Fruit fly (Drosophila melanogaster) whole organism, embryonic: ENCODE measurements around the gene CG17982.
A peak's percentile ranks its signal among the peaks of the same experiment; 100 is the strongest.

Experiments used
- Ada2b ChIP-seq: fragments of 200-800 bp; sonication (Bioruptor generic); IDR thresholded peaks from 2 replicates; pipeline ENCODE4 v1.3.6; 2022; ENCODE audit warnings: missing biosample characterization, missing genetic modification characterization
- Aef1 ChIP-seq: fragments of 200-800 bp; sonication (Bioruptor generic); IDR thresholded peaks from 3 replicates; pipeline ENCODE4 v1.3.6; 2022; ENCODE audit warnings: missing biosample characterization, missing genetic modification characterization
- Blimp-1 ChIP-seq: fragments of 200-800 bp; sonication (Bioruptor generic); optimal IDR thresholded peaks from 3 replicates; lab custom pipeline; 2018; ENCODE audit warnings: missing biosample characterization, missing genetic modification characterization, mild to moderate bottlenecking, moderate library complexity, missing genetic modification reagents
- CG10147 ChIP-seq: fragments of 200-800 bp; sonication (Bioruptor generic); optimal IDR thresholded peaks from 2 replicates; lab custom pipeline; 2019; ENCODE audit warnings: missing biosample characterization, mild to moderate bottlenecking, missing genetic modification characterization, moderate library complexity
- CG10267 ChIP-seq: fragments of 200-800 bp; sonication (Bioruptor generic); optimal IDR thresholded peaks from 2 replicates; lab custom pipeline; 2018; ENCODE audit warnings: missing biosample characterization, mild to moderate bottlenecking, missing genetic modification characterization, moderate library complexity
- CG10543 ChIP-seq: fragments of 200-800 bp; sonication (Bioruptor generic); optimal IDR thresholded peaks from 3 replicates; lab custom pipeline; 2017; ENCODE audit warnings: missing biosample characterization, mild to moderate bottlenecking, missing genetic modification characterization, moderate library complexity
- CG10565 ChIP-seq: fragments of 200-800 bp; sonication (Bioruptor generic); optimal IDR thresholded peaks from 3 replicates; lab custom pipeline; 2016; ENCODE audit warnings: missing biosample characterization, mild to moderate bottlenecking, missing genetic modification characterization
- CG10979 ChIP-seq: fragments of 200-800 bp; sonication (Bioruptor generic); optimal IDR thresholded peaks from 2 replicates; lab custom pipeline; 2018; ENCODE audit warnings: missing biosample characterization, mild to moderate bottlenecking, missing genetic modification characterization, moderate library complexity
- CG11560 ChIP-seq: fragments of 200-800 bp; sonication (Bioruptor generic); IDR thresholded peaks from 3 replicates; pipeline ENCODE4 v1.3.6; 2022; ENCODE audit warnings: missing biosample characterization, missing genetic modification characterization
- CG13424 ChIP-seq: fragments of 200-800 bp; sonication (Bioruptor generic); optimal IDR thresholded peaks from 2 replicates; lab custom pipeline; 2019; ENCODE audit warnings: missing biosample characterization, mild to moderate bottlenecking, missing genetic modification characterization, moderate library complexity
- CG13894 ChIP-seq: fragments of 200-800 bp; sonication (Bioruptor generic); optimal IDR thresholded peaks from 3 replicates; lab custom pipeline; 2018; ENCODE audit warnings: missing biosample characterization, mild to moderate bottlenecking, missing genetic modification characterization, moderate library complexity
- CG14050 ChIP-seq: fragments of 200-800 bp; sonication (Bioruptor generic); IDR thresholded peaks from 3 replicates; pipeline ENCODE4 v1.3.6; 2022; ENCODE audit warnings: missing biosample characterization, missing genetic modification characterization
- CG14710 ChIP-seq: fragments of 200-800 bp; sonication (Bioruptor generic); optimal IDR thresholded peaks from 3 replicates; lab custom pipeline; 2019; ENCODE audit warnings: missing biosample characterization, mild to moderate bottlenecking, missing genetic modification characterization, moderate library complexity
- CG1792 ChIP-seq: fragments of 200-800 bp; sonication (Bioruptor generic); optimal IDR thresholded peaks from 2 replicates; lab custom pipeline; 2016; ENCODE audit warnings: missing biosample characterization, missing genetic modification characterization
- CG2678 ChIP-seq: fragments of 200-800 bp; sonication (Bioruptor generic); optimal IDR thresholded peaks from 3 replicates; lab custom pipeline; 2019; ENCODE audit warnings: missing biosample characterization, mild to moderate bottlenecking, missing genetic modification characterization, moderate library complexity
- CG2712 ChIP-seq: fragments of 200-800 bp; optimal IDR thresholded peaks from 3 replicates; lab custom pipeline; 2019; ENCODE audit warnings: missing biosample characterization, mild to moderate bottlenecking, missing genetic modification characterization, moderate library complexity
- CG2875 ChIP-seq: fragments of 200-800 bp; sonication (Bioruptor generic); optimal IDR thresholded peaks from 2 replicates; lab custom pipeline; 2017; ENCODE audit warnings: missing biosample characterization, mild to moderate bottlenecking, missing genetic modification characterization, missing genetic modification reagents
- CG31224 ChIP-seq: fragments of 200-800 bp; sonication (Bioruptor generic); IDR thresholded peaks from 2 replicates; pipeline ENCODE4 v1.3.6; 2022; ENCODE audit warnings: missing biosample characterization, missing genetic modification characterization
- CG32532 ChIP-seq: fragments of 200-800 bp; sonication (Bioruptor generic); IDR thresholded peaks from 2 replicates; pipeline ENCODE4 v1.3.6; 2022; ENCODE audit warnings: missing biosample characterization, missing genetic modification characterization
- CG43689 ChIP-seq: fragments of 200-800 bp; sonication (Bioruptor generic); IDR thresholded peaks from 2 replicates; pipeline ENCODE4 v1.3.6; 2022; ENCODE audit warnings: missing biosample characterization, missing genetic modification characterization
- CG5245 ChIP-seq: fragments of 200-800 bp; sonication (Bioruptor generic); optimal IDR thresholded peaks from 3 replicates; lab custom pipeline; 2016; ENCODE audit warnings: missing biosample characterization, missing genetic modification characterization
- CG5953 ChIP-seq: fragments of 200-800 bp; sonication (Bioruptor generic); IDR thresholded peaks from 2 replicates; pipeline ENCODE4 v1.3.6; 2022; ENCODE audit warnings: missing biosample characterization, missing genetic modification characterization
- CG6254 ChIP-seq: fragments of 200-800 bp; sonication (Bioruptor generic); optimal IDR thresholded peaks from 3 replicates; lab custom pipeline; 2017; ENCODE audit warnings: mild to moderate bottlenecking, missing biosample characterization, missing genetic modification reagents, missing genetic modification characterization
- CG7928 ChIP-seq: fragments of 200-800 bp; sonication (Bioruptor generic); optimal IDR thresholded peaks from 2 replicates; lab custom pipeline; 2017; ENCODE audit warnings: missing biosample characterization, mild to moderate bottlenecking, missing genetic modification characterization
- CG9215 ChIP-seq: fragments of 200-800 bp; sonication (Bioruptor generic); IDR thresholded peaks from 2 replicates; pipeline ENCODE4 v1.3.6; 2022; ENCODE audit warnings: missing biosample characterization, missing genetic modification characterization
- CG9609 ChIP-seq: fragments of 200-800 bp; sonication (Bioruptor generic); optimal IDR thresholded peaks from 3 replicates; lab custom pipeline; 2016; ENCODE audit warnings: missing biosample characterization, missing genetic modification characterization
- CG9876 ChIP-seq: fragments of 200-800 bp; sonication (Bioruptor generic); optimal IDR thresholded peaks from 2 replicates; lab custom pipeline; 2016; ENCODE audit warnings: missing biosample characterization, missing genetic modification characterization
- CTCF ChIP-seq: fragments of 200-800 bp; sonication (Bioruptor generic); optimal IDR thresholded peaks from 2 replicates; lab custom pipeline; 2017; ENCODE audit warnings: missing biosample characterization, mild to moderate bottlenecking, missing genetic modification characterization, moderate library complexity
- Drgx ChIP-seq: fragments of 200-800 bp; sonication (Bioruptor generic); IDR thresholded peaks from 2 replicates; pipeline ENCODE4 v1.3.6; 2022; ENCODE audit warnings: missing biosample characterization, missing genetic modification characterization
- Elba2 ChIP-seq: fragments of 200-800 bp; sonication (Bioruptor generic); optimal IDR thresholded peaks from 3 replicates; lab custom pipeline; 2016; ENCODE audit warnings: missing biosample characterization, missing genetic modification characterization
- HLH3B ChIP-seq: fragments of 200-800 bp; sonication (Bioruptor generic); IDR thresholded peaks from 2 replicates; pipeline ENCODE4 v1.3.6; 2022; ENCODE audit warnings: missing biosample characterization, missing genetic modification characterization
- Hand ChIP-seq: fragments of 200-800 bp; sonication (Bioruptor generic); optimal IDR thresholded peaks from 2 replicates; lab custom pipeline; 2017; ENCODE audit warnings: mild to moderate bottlenecking, missing biosample characterization, missing genetic modification reagents, missing genetic modification characterization
- Hmx ChIP-seq: fragments of 200-800 bp; sonication (Bioruptor generic); optimal IDR thresholded peaks from 2 replicates; lab custom pipeline; 2016; ENCODE audit warnings: missing biosample characterization, missing genetic modification characterization
- Hr3 ChIP-seq: fragments of 200-800 bp; sonication (Bioruptor generic); optimal IDR thresholded peaks from 3 replicates; lab custom pipeline; 2016; ENCODE audit warnings: missing biosample characterization, missing genetic modification characterization
- MBD-R2 ChIP-seq: fragments of 200-800 bp; sonication (Bioruptor generic); IDR thresholded peaks from 2 replicates; pipeline ENCODE4 v1.3.6; 2022; ENCODE audit warnings: missing biosample characterization, missing genetic modification characterization
- Max ChIP-seq: fragments of 200-800 bp; sonication (Bioruptor generic); optimal IDR thresholded peaks from 2 replicates; lab custom pipeline; 2016; ENCODE audit warnings: missing biosample characterization, mild to moderate bottlenecking, missing genetic modification characterization
- NfI ChIP-seq: fragments of 200-800 bp; sonication (Bioruptor generic); optimal IDR thresholded peaks from 3 replicates; lab custom pipeline; 2018; ENCODE audit warnings: missing biosample characterization, mild to moderate bottlenecking, missing genetic modification characterization, moderate library complexity
- Sox100B ChIP-seq: fragments of 200-800 bp; sonication (Bioruptor generic); optimal IDR thresholded peaks from 3 replicates; lab custom pipeline; 2018; ENCODE audit warnings: missing biosample characterization, mild to moderate bottlenecking, missing genetic modification characterization
- Xbp1 ChIP-seq: fragments of 200-800 bp; sonication (Bioruptor generic); optimal IDR thresholded peaks from 3 replicates; lab custom pipeline; 2016; ENCODE audit warnings: missing biosample characterization, mild to moderate bottlenecking, missing genetic modification characterization
- Xrp1 ChIP-seq: fragments of 200-800 bp; sonication (Bioruptor generic); IDR thresholded peaks from 2 replicates; pipeline ENCODE4 v1.3.6; 2022; ENCODE audit warnings: missing biosample characterization, missing genetic modification characterization
- az2 ChIP-seq: fragments of 200-800 bp; sonication (Bioruptor generic); optimal IDR thresholded peaks from 3 replicates; lab custom pipeline; 2016; ENCODE audit warnings: missing biosample characterization, missing genetic modification characterization
- dmrt99B ChIP-seq: fragments of 200-800 bp; sonication (Bioruptor generic); optimal IDR thresholded peaks from 2 replicates; lab custom pipeline; 2018; ENCODE audit warnings: missing biosample characterization, mild to moderate bottlenecking, missing genetic modification characterization, moderate library complexity
- eve ChIP-seq, 2 experiments: fragments of >200 bp; optimal IDR thresholded peaks; 2 replicates each; lab custom pipeline; 2017; ENCODE audit warnings: missing biosample characterization in 2 of 2, missing genetic modification characterization in 2 of 2
- ewg ChIP-seq: fragments of 200-800 bp; sonication (Bioruptor generic); optimal IDR thresholded peaks from 3 replicates; lab custom pipeline; 2017; ENCODE audit warnings: mild to moderate bottlenecking, missing biosample characterization, missing genetic modification reagents, missing genetic modification characterization
- gem ChIP-seq: fragments of 200-800 bp; sonication (Bioruptor generic); optimal IDR thresholded peaks from 2 replicates; lab custom pipeline; 2019; ENCODE audit warnings: missing biosample characterization, mild to moderate bottlenecking, missing genetic modification characterization, moderate library complexity
- lmd ChIP-seq: fragments of 200-800 bp; sonication (Bioruptor generic); IDR thresholded peaks from 2 replicates; pipeline ENCODE4 v1.3.6; 2022; ENCODE audit warnings: missing biosample characterization, missing genetic modification characterization
- lov ChIP-seq, 2 experiments: fragments of 200-800 bp in 1 of 2; fragments of >200 bp in 1 of 2; sonication (Bioruptor generic) in 1 of 2; IDR thresholded peaks in 1 of 2; optimal IDR thresholded peaks in 1 of 2; 2 replicates in 1 of 2; 3 replicates in 1 of 2; pipeline versions ENCODE4 v1.3.6 to Lab custom; 2017 to 2022; ENCODE audit warnings: missing biosample characterization in 1 of 2, missing genetic modification characterization in 1 of 2
- psq ChIP-seq: fragments of 200-800 bp; sonication (Bioruptor generic); optimal IDR thresholded peaks from 2 replicates; lab custom pipeline; 2017; ENCODE audit warnings: missing biosample characterization, missing genetic modification characterization
- salm ChIP-seq: fragments of 200-800 bp; sonication (Bioruptor generic); optimal IDR thresholded peaks from 2 replicates; lab custom pipeline; 2018; ENCODE audit warnings: missing biosample characterization, mild to moderate bottlenecking, missing genetic modification characterization
- slou ChIP-seq: fragments of 200-800 bp; sonication (Bioruptor generic); optimal IDR thresholded peaks from 3 replicates; lab custom pipeline; 2016; ENCODE audit warnings: missing biosample characterization, missing genetic modification characterization
- tup ChIP-seq: fragments of 200-800 bp; sonication (Bioruptor generic); optimal IDR thresholded peaks from 2 replicates; lab custom pipeline; 2016; ENCODE audit warnings: missing biosample characterization, mild to moderate bottlenecking, missing genetic modification characterization, moderate library complexity
- vvl ChIP-seq: fragments of 200-800 bp; sonication (Bioruptor generic); IDR thresholded peaks from 2 replicates; pipeline ENCODE4 v1.3.6; 2022; ENCODE audit warnings: missing biosample characterization, missing genetic modification characterization

The CG17982 gene

DNA sequence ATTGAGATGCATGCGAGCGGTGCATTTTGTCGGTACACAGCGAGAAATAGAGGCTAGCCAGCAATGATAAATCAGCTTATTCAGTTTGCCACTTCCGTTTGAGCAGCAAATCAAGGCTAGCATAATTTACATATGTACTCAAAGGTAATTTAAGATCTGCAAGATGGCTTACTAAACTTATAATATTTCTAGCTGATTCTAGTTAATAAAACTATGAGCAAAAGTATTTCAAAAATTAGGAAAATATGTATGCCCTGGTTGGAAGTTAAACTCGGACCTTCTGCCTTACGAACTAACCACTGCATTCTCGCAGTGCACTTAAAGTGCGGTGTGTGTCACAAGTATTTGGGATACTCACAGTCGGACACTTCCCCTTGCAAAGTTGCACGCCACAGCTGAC lies 20.8 kb downstream of the CG17982 start (continued):
- TF ChIP-seq CTCF (no peak), CG7928 (GFP tag; lab: Kevin White, UChicago) (no peak), CG9876 (GFP tag; lab: Kevin White, UChicago) (no peak), MBD-R2 (no peak), CG6254 (GFP tag; lab: Kevin White, UChicago) (peak; percentile 22), slou (GFP tag; lab: Kevin White, UChicago) (no peak), gem (peak; percentile 35), CG5245 (GFP tag; lab: Kevin White, UChicago) (no peak), Xbp1 (GFP tag; lab: Kevin White, UChicago) (no peak), CG1792 (GFP tag; lab: Kevin White, UChicago) (no peak), CG9609 (GFP tag; lab: Kevin White, UChicago) (no peak), CG10979 (tag; lab: Kevin White, UChicago) (peak; percentile 54), CG2712 (tag; lab: Kevin White, UChicago) (peak; percentile 43), dmrt99B (tag; lab: Kevin White, UChicago) (peak; percentile 26), CG14710 (tag; lab: Kevin White, UChicago) (peak; percentile 48), CG10147 (GFP tag; lab: Kevin White, UChicago) (no peak), Drgx (GFP tag; lab: Robert Waterston, UW) (peak; percentile 70), CG13894 (tag; lab: Kevin White, UChicago) (no peak), Blimp-1 (GFP tag; lab: Kevin White, UChicago) (peak; percentile 83), tup (GFP tag; lab: Kevin White, UChicago) (no peak), Xrp1 (GFP tag; lab: Robert Waterston, UW) (peak; percentile 17; the same call in 1 of the 2 replicates), Elba2 (GFP tag; lab: Kevin White, UChicago) (no peak), eve (GFP tag; optimal IDR thresholded peaks at IDR 0.05; lab: Kevin White, UChicago) (no peak), lmd (GFP tag; lab: Robert Waterston, UW) (no peak), Max (no peak), CG10267 (peak; percentile 21), CG14050 (GFP tag; lab: Robert Waterston, UW) (no peak), lov (optimal IDR thresholded peaks at IDR 0.05; lab: Kevin White, UChicago) (no peak), lov (GFP tag; IDR thresholded peaks at IDR 0.05; lab: Robert Waterston, UW) (no peak), CG2875 (GFP tag; lab: Kevin White, UChicago) (no peak), Ada2b (GFP tag; lab: Robert Waterston, UW) (no peak), psq (GFP tag; lab: Kevin White, UChicago) (no peak), Sox100B (GFP tag; lab: Kevin White, UChicago) (peak; percentile 18), CG11560 (tag; lab: Robert Waterston, UW) (no peak), CG9215 (GFP tag; lab: Robert Waterston, UW) (no peak), CG10543 (no peak), Hand (GFP tag; lab: Kevin White, UChicago) (no peak), Hmx (no peak), CG2678 (tag; lab: Kevin White, UChicago) (peak; percentile 21), ewg (GFP tag; lab: Kevin White, UChicago) (no peak), CG13424 (tag; lab: Kevin White, UChicago) (no peak), az2 (peak; percentile 2), NfI (no peak), Aef1 (GFP tag; lab: Robert Waterston, UW) (no peak), HLH3B (GFP tag; lab: Robert Waterston, UW) (no peak), vvl (no peak), CG32532 (GFP tag; lab: Robert Waterston, UW) (no peak), CG43689 (GFP tag; lab: Robert Waterston, UW) (no peak), salm (no peak), Hr3 (GFP tag; lab: Kevin White, UChicago) (no peak), CG5953 (GFP tag; lab: Robert Waterston, UW) (no peak), CG10565 (GFP tag; lab: Kevin White, UChicago) (no peak), CG31224 (GFP tag; lab: Robert Waterston, UW) (no peak)
